Fruit fly (Drosophila melanogaster) whole organism, embryonic: ENCODE data around the gene Nepl3.

Experiments
- Blimp-1 ChIP-seq: fragments of 200-800 bp; sonication (Bioruptor generic); optimal IDR thresholded peaks from 3 replicates; lab custom pipeline; 2018; ENCODE audit warnings: missing biosample characterization, missing genetic modification characterization, mild to moderate bottlenecking, moderate library complexity, missing genetic modification reagents
- CG10565 ChIP-seq: fragments of 200-800 bp; sonication (Bioruptor generic); optimal IDR thresholded peaks from 3 replicates; lab custom pipeline; 2016; ENCODE audit warnings: missing biosample characterization, mild to moderate bottlenecking, missing genetic modification characterization
- CG11456 ChIP-seq: fragments of 200-800 bp; sonication (Bioruptor generic); IDR thresholded peaks from 3 replicates; pipeline ENCODE4 v1.3.6; 2022; ENCODE audit warnings: missing biosample characterization, missing genetic modification characterization
- CG11695 ChIP-seq: fragments of 200-800 bp; sonication (Bioruptor generic); IDR thresholded peaks from 3 replicates; pipeline ENCODE4 v1.3.6; 2022; ENCODE audit warnings: missing biosample characterization, missing genetic modification characterization
- CG12299 ChIP-seq: fragments of 200-800 bp; sonication (Bioruptor generic); optimal IDR thresholded peaks from 2 replicates; lab custom pipeline; 2018; ENCODE audit warnings: missing biosample characterization, mild to moderate bottlenecking, missing genetic modification characterization
- CG12659 ChIP-seq: fragments of 200-800 bp; sonication (Bioruptor generic); optimal IDR thresholded peaks from 3 replicates; lab custom pipeline; 2017; ENCODE audit warnings: mild to moderate bottlenecking, missing biosample characterization, missing genetic modification reagents, missing genetic modification characterization
- CG14014 ChIP-seq: fragments of 200-800 bp; sonication (Bioruptor generic); IDR thresholded peaks from 2 replicates; pipeline ENCODE4 v1.3.6; 2022; ENCODE audit warnings: missing biosample characterization, missing genetic modification characterization
- CG14860 ChIP-seq: fragments of 200-800 bp; sonication (Bioruptor generic); IDR thresholded peaks from 3 replicates; pipeline ENCODE4 v1.3.6; 2022; ENCODE audit warnings: missing biosample characterization, missing genetic modification characterization; ENCODE audit not compliant: partially characterized antibody
- CG18619 ChIP-seq: fragments of 200-800 bp; sonication (Bioruptor generic); optimal IDR thresholded peaks from 3 replicates; lab custom pipeline; 2017; ENCODE audit warnings: missing biosample characterization, mild to moderate bottlenecking, missing genetic modification characterization
- CG2116 ChIP-seq: fragments of 200-800 bp; sonication (Bioruptor generic); optimal IDR thresholded peaks from 3 replicates; lab custom pipeline; 2018; ENCODE audit warnings: missing biosample characterization, mild to moderate bottlenecking, missing genetic modification characterization
- CG2120 ChIP-seq: fragments of 200-800 bp; sonication (Bioruptor generic); optimal IDR thresholded peaks from 3 replicates; lab custom pipeline; 2016; ENCODE audit warnings: missing biosample characterization, missing genetic modification characterization
- CG30020 ChIP-seq: fragments of 200-800 bp; optimal IDR thresholded peaks from 2 replicates; lab custom pipeline; 2019; ENCODE audit warnings: missing biosample characterization, mild to moderate bottlenecking, missing genetic modification characterization, moderate library complexity
- CG32532 ChIP-seq: fragments of 200-800 bp; sonication (Bioruptor generic); IDR thresholded peaks from 2 replicates; pipeline ENCODE4 v1.3.6; 2022; ENCODE audit warnings: missing biosample characterization, missing genetic modification characterization
- CG34376 ChIP-seq: fragments of 200-800 bp; sonication (Bioruptor generic); optimal IDR thresholded peaks from 2 replicates; lab custom pipeline; 2018; ENCODE audit warnings: missing biosample characterization, mild to moderate bottlenecking, missing genetic modification characterization
- CG3995 ChIP-seq: fragments of 200-800 bp; sonication (Bioruptor generic); optimal IDR thresholded peaks from 3 replicates; lab custom pipeline; 2016; ENCODE audit warnings: missing biosample characterization, missing genetic modification characterization
- CG43689 ChIP-seq: fragments of 200-800 bp; sonication (Bioruptor generic); IDR thresholded peaks from 2 replicates; pipeline ENCODE4 v1.3.6; 2022; ENCODE audit warnings: missing biosample characterization, missing genetic modification characterization
- CG6175 ChIP-seq: fragments of 200-800 bp; sonication (Bioruptor generic); IDR thresholded peaks from 3 replicates; pipeline ENCODE4 v1.3.6; 2022; ENCODE audit warnings: missing biosample characterization, missing genetic modification characterization
- CG6272 ChIP-seq: fragments of 200-800 bp; sonication (Bioruptor generic); IDR thresholded peaks from 2 replicates; pipeline ENCODE4 v1.3.6; 2022; ENCODE audit warnings: missing biosample characterization, missing genetic modification characterization
- CG7271 ChIP-seq: fragments of 200-800 bp; sonication (Bioruptor generic); optimal IDR thresholded peaks from 2 replicates; lab custom pipeline; 2018; ENCODE audit warnings: missing biosample characterization, mild to moderate bottlenecking, missing genetic modification characterization, moderate library complexity
- CG7357 ChIP-seq: fragments of 200-800 bp; sonication (Bioruptor generic); IDR thresholded peaks from 3 replicates; pipeline ENCODE4 v1.3.6; 2022; ENCODE audit warnings: missing biosample characterization, missing genetic modification characterization
- CG7372 ChIP-seq: fragments of 200-800 bp; sonication (Bioruptor generic); IDR thresholded peaks from 2 replicates; pipeline ENCODE4 v1.3.6; 2022; ENCODE audit warnings: missing biosample characterization, missing genetic modification characterization
- CG8359 ChIP-seq: fragments of 200-800 bp; sonication (Bioruptor generic); optimal IDR thresholded peaks from 2 replicates; lab custom pipeline; 2017; ENCODE audit warnings: missing biosample characterization, mild to moderate bottlenecking, missing genetic modification characterization, borderline replicate concordance
- CG8388 ChIP-seq: fragments of 200-800 bp; sonication (Bioruptor generic); optimal IDR thresholded peaks from 2 replicates; lab custom pipeline; 2019; ENCODE audit warnings: missing biosample characterization, mild to moderate bottlenecking, missing genetic modification characterization, moderate library complexity
- Dek ChIP-seq: fragments of 200-800 bp; sonication (Bioruptor generic); optimal IDR thresholded peaks from 3 replicates; lab custom pipeline; 2019; ENCODE audit warnings: missing biosample characterization, mild to moderate bottlenecking, missing genetic modification characterization, moderate library complexity
- Dip3 ChIP-seq: fragments of 200-800 bp; sonication (Bioruptor generic); optimal IDR thresholded peaks from 3 replicates; lab custom pipeline; 2016; ENCODE audit warnings: missing biosample characterization, missing genetic modification characterization
- Ets65A ChIP-seq: fragments of 200-800 bp; sonication (Bioruptor generic); peaks from one replicate; lab custom pipeline; 2016; ENCODE audit warnings: missing biosample characterization, missing genetic modification characterization
- H15 ChIP-seq: fragments of 200-800 bp; sonication (Bioruptor generic); IDR thresholded peaks from 3 replicates; pipeline ENCODE4 v1.3.6; 2022; ENCODE audit warnings: missing biosample characterization, missing genetic modification characterization
- HLHmδ ChIP-seq: fragments of 200-800 bp; sonication (Bioruptor generic); optimal IDR thresholded peaks from 2 replicates; lab custom pipeline; 2018; ENCODE audit warnings: missing biosample characterization, mild to moderate bottlenecking, missing genetic modification characterization, moderate library complexity
- Lim3 ChIP-seq: fragments of 200-800 bp; sonication (Bioruptor generic); IDR thresholded peaks from 2 replicates; pipeline ENCODE4 v1.3.6; 2022; ENCODE audit warnings: missing biosample characterization, missing genetic modification characterization
- MESR4 ChIP-seq: fragments of 200-800 bp; sonication (Bioruptor generic); optimal IDR thresholded peaks from 2 replicates; lab custom pipeline; 2018; ENCODE audit warnings: missing biosample characterization, mild to moderate bottlenecking, missing genetic modification characterization, moderate library complexity
- Mad ChIP-seq: fragments of 200-800 bp; sonication (Bioruptor generic); optimal IDR thresholded peaks from 2 replicates; lab custom pipeline; 2016; ENCODE audit warnings: missing biosample characterization, missing genetic modification characterization
- NFAT ChIP-seq: fragments of 200-800 bp; sonication (Bioruptor generic); IDR thresholded peaks from 2 replicates; pipeline ENCODE4 v1.3.6; 2022; ENCODE audit warnings: missing biosample characterization, missing genetic modification characterization
- NfI ChIP-seq: fragments of 200-800 bp; sonication (Bioruptor generic); optimal IDR thresholded peaks from 3 replicates; lab custom pipeline; 2018; ENCODE audit warnings: missing biosample characterization, mild to moderate bottlenecking, missing genetic modification characterization, moderate library complexity
- Ptx1 ChIP-seq: fragments of 200-800 bp; sonication (Bioruptor generic); IDR thresholded peaks from 2 replicates; pipeline ENCODE4 v1.3.6; 2022; ENCODE audit warnings: missing biosample characterization, missing genetic modification characterization
- Rfx ChIP-seq: fragments of 200-800 bp; sonication (Bioruptor generic); IDR thresholded peaks from 2 replicates; pipeline ENCODE4 v1.3.6; 2022; ENCODE audit warnings: missing biosample characterization, missing genetic modification characterization
- Sin3A ChIP-seq: fragments of >200 bp; optimal IDR thresholded peaks from 2 replicates; lab custom pipeline; 2018
- Sox100B ChIP-seq: fragments of 200-800 bp; sonication (Bioruptor generic); optimal IDR thresholded peaks from 3 replicates; lab custom pipeline; 2018; ENCODE audit warnings: missing biosample characterization, mild to moderate bottlenecking, missing genetic modification characterization
- Xrp1 ChIP-seq: fragments of 200-800 bp; sonication (Bioruptor generic); IDR thresholded peaks from 2 replicates; pipeline ENCODE4 v1.3.6; 2022; ENCODE audit warnings: missing biosample characterization, missing genetic modification characterization
- cato ChIP-seq: fragments of 200-800 bp; sonication (Bioruptor generic); optimal IDR thresholded peaks from 2 replicates; lab custom pipeline; 2016; ENCODE audit warnings: missing biosample characterization, missing genetic modification characterization, borderline replicate concordance
- esg ChIP-seq: fragments of 200-800 bp; sonication (Bioruptor generic); conservative IDR thresholded peaks from 2 replicates; pipeline ENCODE4 v1.3.6; 2022; ENCODE audit warnings: missing biosample characterization, missing genetic modification characterization
- gfzf ChIP-seq: fragments of 200-800 bp; sonication (Bioruptor generic); optimal IDR thresholded peaks from 2 replicates; lab custom pipeline; 2016; ENCODE audit warnings: missing biosample characterization, mild to moderate bottlenecking, missing genetic modification characterization, moderate library complexity
- inv ChIP-seq: fragments of 200-800 bp; sonication (Bioruptor generic); IDR thresholded peaks from 2 replicates; pipeline ENCODE4 v1.3.6; 2022; ENCODE audit warnings: missing biosample characterization, missing genetic modification characterization; ENCODE audit not compliant: partially characterized antibody
- lilli ChIP-seq: fragments of 200-800 bp; sonication (Bioruptor generic); optimal IDR thresholded peaks from 3 replicates; lab custom pipeline; 2016; ENCODE audit warnings: missing biosample characterization, missing genetic modification characterization
- p53 ChIP-seq: fragments of 200-800 bp; sonication (Bioruptor generic); optimal IDR thresholded peaks from 2 replicates; lab custom pipeline; 2016; ENCODE audit warnings: missing biosample characterization, missing genetic modification characterization
- pita ChIP-seq: fragments of 200-800 bp; sonication (Bioruptor generic); optimal IDR thresholded peaks from 2 replicates; lab custom pipeline; 2017; ENCODE audit warnings: missing biosample characterization, mild to moderate bottlenecking, missing genetic modification characterization
- row ChIP-seq: fragments of 200-800 bp; sonication (Bioruptor generic); IDR thresholded peaks from 3 replicates; pipeline ENCODE4 v1.3.6; 2022; ENCODE audit warnings: missing biosample characterization, missing genetic modification characterization
- sens ChIP-seq: fragments of 200-800 bp; sonication (Bioruptor generic); peaks from one replicate; lab custom pipeline; 2016; ENCODE audit warnings: missing biosample characterization, missing genetic modification characterization
- ssp ChIP-seq: fragments of 200-800 bp; sonication (Bioruptor generic); IDR thresholded peaks from 2 replicates; pipeline ENCODE4 v1.3.6; 2022; ENCODE audit warnings: missing biosample characterization, missing genetic modification characterization
- sug ChIP-seq: fragments of 200-800 bp; optimal IDR thresholded peaks from 2 replicates; lab custom pipeline; 2019; ENCODE audit warnings: missing biosample characterization, mild to moderate bottlenecking, missing genetic modification characterization, moderate library complexity
- trem ChIP-seq: fragments of 200-800 bp; optimal IDR thresholded peaks from 3 replicates; lab custom pipeline; 2019; ENCODE audit warnings: missing biosample characterization, mild to moderate bottlenecking, missing genetic modification characterization, moderate library complexity
- unpg ChIP-seq: fragments of 200-800 bp; sonication (Bioruptor generic); optimal IDR thresholded peaks from 3 replicates; lab custom pipeline; 2018; ENCODE audit warnings: missing biosample characterization, mild to moderate bottlenecking, missing genetic modification characterization, moderate library complexity
- wor ChIP-seq: fragments of 200-800 bp; sonication (Bioruptor generic); IDR thresholded peaks from 2 replicates; pipeline ENCODE4 v1.3.6; 2022; ENCODE audit warnings: missing biosample characterization, missing genetic modification characterization

Nepl3 gene

dm6 chr2L:5092145-5092544 lies 34.1 kb upstream of the Nepl3 start:
- TF ChIP-seq MESR4 (no peak), Ets65A (peak; percentile 6), trem (tag; lab: Kevin White, UChicago) (no peak), CG8388 (GFP tag; lab: Kevin White, UChicago) (peak; percentile 74), CG43689 (GFP tag; lab: Robert Waterston, UW) (no peak), pita (GFP tag; lab: Kevin White, UChicago) (no peak), wor (GFP tag; lab: Robert Waterston, UW) (no peak), sug (tag; lab: Kevin White, UChicago) (peak; percentile 27), CG7357 (GFP tag; lab: Robert Waterston, UW) (no peak), Sin3A (no peak), CG7372 (no peak), CG18619 (no peak), CG8359 (GFP tag; lab: Kevin White, UChicago) (no peak), CG7271 (tag; lab: Kevin White, UChicago) (no peak), NfI (GFP tag; lab: Kevin White, UChicago) (no peak), CG3995 (GFP tag; lab: Kevin White, UChicago) (peak; percentile 12), CG30020 (tag; lab: Kevin White, UChicago) (no peak), CG14014 (GFP tag; lab: Robert Waterston, UW) (0 out of 2 replicates have a peak, but pooled peaks have one; percentile 17), Sox100B (GFP tag; lab: Kevin White, UChicago) (no peak), Blimp-1 (GFP tag; lab: Kevin White, UChicago) (no peak), cato (GFP tag; lab: Kevin White, UChicago) (no peak), Ptx1 (peak; percentile 21; the same call in 1 of the 2 replicates), HLHmδ (GFP tag; lab: Kevin White, UChicago) (no peak), CG2120 (GFP tag; lab: Kevin White, UChicago) (peak; percentile 9), lilli (GFP tag; lab: Kevin White, UChicago) (peak; percentile 22), CG11456 (GFP tag; lab: Robert Waterston, UW) (no peak), Xrp1 (GFP tag; lab: Robert Waterston, UW) (peak; percentile 37; the same call in 1 of the 2 replicates), row (GFP tag; lab: Robert Waterston, UW) (peak; percentile 26; the same call in 1 of the 3 replicates), CG12299 (tag; lab: Kevin White, UChicago) (no peak), CG32532 (GFP tag; lab: Robert Waterston, UW) (peak; percentile 32), NFAT (peak; percentile 44; the same call in 1 of the 2 replicates), CG10565 (GFP tag; lab: Kevin White, UChicago) (no peak), CG6272 (no peak), Lim3 (GFP tag; lab: Robert Waterston, UW) (no peak), esg (GFP tag; lab: Robert Waterston, UW) (no peak), Rfx (GFP tag; lab: Robert Waterston, UW) (peak; percentile 21; the same call in 1 of the 2 replicates), H15 (GFP tag; lab: Robert Waterston, UW) (no peak), ssp (no peak), CG12659 (GFP tag; lab: Kevin White, UChicago) (no peak), unpg (GFP tag; lab: Kevin White, UChicago) (no peak), CG2116 (GFP tag; lab: Kevin White, UChicago) (no peak), Mad (GFP tag; lab: Kevin White, UChicago) (no peak), inv (no peak), p53 (GFP tag; lab: Kevin White, UChicago) (no peak), CG6175 (GFP tag; lab: Robert Waterston, UW) (no peak), CG11695 (0 out of 3 replicates have a peak, but pooled peaks have one; percentile 31), sens (GFP tag; lab: Kevin White, UChicago) (peak; percentile 65), Dip3 (peak; percentile 19), Dek (peak; percentile 4), CG14860 (GFP tag; lab: Robert Waterston, UW) (no peak), CG34376 (GFP tag; lab: Kevin White, UChicago) (peak; percentile 77), gfzf (GFP tag; lab: Kevin White, UChicago) (no peak)
